Worm (Caenorhabditis elegans) whole organism, L1 larva: Measurements from ENCODE around the gene srh-130.
A peak's percentile ranks its signal among the peaks of the same experiment; 100 is the strongest.

Experiments
- C16A3.4 ChIP-seq: fragments of 150-350 bp; optimal IDR thresholded peaks from 2 replicates; lab custom pipeline; 2014; ENCODE audit warnings: missing biosample characterization, missing genetic modification characterization
- Y116A8C.19 ChIP-seq: sonication (generic microtip); optimal IDR thresholded peaks from 2 replicates; lab custom pipeline; 2016; ENCODE audit warnings: missing compliant biosample characterization, missing genetic modification characterization, borderline replicate concordance
- alr-1 ChIP-seq: fragments of 200-800 bp; sonication (Bioruptor generic); optimal IDR thresholded peaks from 2 replicates; lab custom pipeline; 2018; ENCODE audit warnings: borderline replicate concordance, mild to moderate bottlenecking, missing genetic modification characterization, missing compliant biosample characterization
- blmp-1 ChIP-seq: fragments of 150-350 bp; optimal IDR thresholded peaks from 2 replicates; lab custom pipeline; 2014; ENCODE audit warnings: missing biosample characterization, missing genetic modification characterization
- ceh-63 ChIP-seq: fragments of 200-800 bp; sonication (Bioruptor generic); optimal IDR thresholded peaks from 2 replicates; lab custom pipeline; 2018; ENCODE audit warnings: mild to moderate bottlenecking, missing genetic modification characterization, missing compliant biosample characterization
- ceh-82 ChIP-seq, 3 experiments: fragments of 150-350 bp in 1 of 3; sonication (generic microtip) in 2 of 3; optimal IDR thresholded peaks; 2 replicates each; lab custom pipeline; 2014 to 2017; ENCODE audit warnings: missing biosample characterization in 3 of 3, missing genetic modification characterization in 3 of 3
- ceh-88 ChIP-seq: fragments of 200-800 bp; sonication (Bioruptor generic); IDR thresholded peaks from 2 replicates; pipeline ENCODE4 v1.3.6; 2022; ENCODE audit warnings: missing genetic modification characterization, missing compliant biosample characterization
- ceh-90 ChIP-seq: sonication (generic microtip); optimal IDR thresholded peaks from 2 replicates; lab custom pipeline; 2016; ENCODE audit warnings: missing genetic modification characterization, missing compliant biosample characterization
- efl-1 ChIP-seq, 4 experiments: fragments of 150-350 bp; optimal IDR thresholded peaks in 3 of 4; peaks in 1 of 4; 1 replicate in 1 of 4; 2 replicates in 3 of 4; lab custom pipeline; 2014; ENCODE audit warnings: missing biosample characterization in 2 of 4, missing genetic modification characterization in 2 of 4, missing genetic modification reagents in 2 of 4
- egl-13 ChIP-seq: sonication (generic microtip); optimal IDR thresholded peaks from 2 replicates; lab custom pipeline; 2016; ENCODE audit warnings: missing genotype, missing genetic modification reagents, missing genetic modification characterization, missing compliant biosample characterization
- elt-2 ChIP-seq: sonication (generic microtip); optimal IDR thresholded peaks from 2 replicates; lab custom pipeline; 2016; ENCODE audit warnings: missing genetic modification characterization, mild to moderate bottlenecking, inconsistent platforms, missing compliant biosample characterization, missing genetic modification reagents
- elt-3 ChIP-seq, 6 experiments: fragments of 150-350 bp in 1 of 6; sonication (generic microtip); optimal IDR thresholded peaks; 2 replicates each; lab custom pipeline; 2017 to 2018; ENCODE audit warnings: missing biosample characterization in 6 of 6, missing genetic modification characterization in 6 of 6, inconsistent platforms in 1 of 6
- fkh-10 ChIP-seq: sonication (generic microtip); optimal IDR thresholded peaks from 2 replicates; lab custom pipeline; 2017; ENCODE audit warnings: missing biosample characterization, missing genetic modification reagents, missing genetic modification characterization
- fkh-4 ChIP-seq: sonication (generic microtip); optimal IDR thresholded peaks from 2 replicates; lab custom pipeline; 2016; ENCODE audit warnings: missing compliant biosample characterization, missing genetic modification characterization, borderline replicate concordance
- fkh-8 ChIP-seq: sonication (generic microtip); optimal IDR thresholded peaks from 2 replicates; lab custom pipeline; 2016; ENCODE audit warnings: mild to moderate bottlenecking, missing genetic modification characterization, missing compliant biosample characterization
- grh-1 ChIP-seq: fragments of 200-800 bp; sonication (Bioruptor generic); IDR thresholded peaks from 2 replicates; pipeline ENCODE4 v1.3.6; 2022; ENCODE audit warnings: missing genetic modification reagents, missing genetic modification characterization, missing compliant biosample characterization
- hlh-4 ChIP-seq: sonication (generic microtip); optimal IDR thresholded peaks from 2 replicates; lab custom pipeline; 2016; ENCODE audit warnings: mild to moderate bottlenecking, missing genetic modification characterization, missing compliant biosample characterization
- lin-39 ChIP-seq: fragments of 150-350 bp; optimal IDR thresholded peaks from 2 replicates; lab custom pipeline; 2014; ENCODE audit warnings: missing biosample characterization, missing genetic modification reagents, missing genetic modification characterization
- lir-3 ChIP-seq: sonication (generic microtip); optimal IDR thresholded peaks from 2 replicates; lab custom pipeline; 2016; ENCODE audit warnings: mild to moderate bottlenecking, missing genetic modification characterization, moderate library complexity, missing compliant biosample characterization; ENCODE audit not compliant: poor library complexity
- mab-9 ChIP-seq: fragments of 200-800 bp; sonication (Bioruptor generic); IDR thresholded peaks from 2 replicates; pipeline ENCODE4 v1.3.6; 2022; ENCODE audit warnings: missing genetic modification reagents, missing genetic modification characterization, missing compliant biosample characterization
- mdl-1 ChIP-seq, 2 experiments: fragments of 150-350 bp; optimal IDR thresholded peaks; 2 replicates each; lab custom pipeline; 2014 to 2017; ENCODE audit warnings: missing biosample characterization in 2 of 2, missing genetic modification characterization in 2 of 2, inconsistent platforms in 1 of 2
- mef-2 ChIP-seq: fragments of 150-350 bp; optimal IDR thresholded peaks from 2 replicates; lab custom pipeline; 2014; ENCODE audit warnings: missing biosample characterization, missing genetic modification characterization
- mep-1 ChIP-seq: fragments of 150-350 bp; optimal IDR thresholded peaks from 2 replicates; lab custom pipeline; 2014; ENCODE audit warnings: missing biosample characterization, missing genetic modification characterization
- nhr-12 ChIP-seq: sonication (generic microtip); optimal IDR thresholded peaks from 2 replicates; lab custom pipeline; 2017; ENCODE audit warnings: missing biosample characterization, missing genetic modification characterization
- nhr-20 ChIP-seq: sonication (generic microtip); optimal IDR thresholded peaks from 2 replicates; lab custom pipeline; 2016; ENCODE audit warnings: mild to moderate bottlenecking, missing genetic modification characterization, missing compliant biosample characterization
- nhr-28 ChIP-seq: fragments of 150-350 bp; optimal IDR thresholded peaks from 2 replicates; lab custom pipeline; 2014; ENCODE audit warnings: missing biosample characterization, missing genetic modification characterization
- nhr-47 ChIP-seq: sonication (generic microtip); optimal IDR thresholded peaks from 2 replicates; lab custom pipeline; 2016; ENCODE audit warnings: mild to moderate bottlenecking, missing genetic modification characterization, moderate library complexity, missing compliant biosample characterization
- nhr-76 ChIP-seq: sonication (generic microtip); optimal IDR thresholded peaks from 2 replicates; lab custom pipeline; 2017; ENCODE audit warnings: missing biosample characterization, missing genetic modification characterization
- nhr-85 ChIP-seq: sonication (generic microtip); peaks from one replicate; lab custom pipeline; 2016; ENCODE audit warnings: missing genetic modification characterization, inconsistent platforms, missing compliant biosample characterization
- pag-3 ChIP-seq: sonication (generic microtip); optimal IDR thresholded peaks from 2 replicates; lab custom pipeline; 2017; ENCODE audit warnings: missing genetic modification characterization, mild to moderate bottlenecking, missing compliant biosample characterization, antibody characterized with exemption, borderline replicate concordance; ENCODE audit not compliant: insufficient read depth
- snpc-4 ChIP-seq: fragments of 150-350 bp; optimal IDR thresholded peaks from 2 replicates; lab custom pipeline; 2014; ENCODE audit warnings: missing biosample characterization, missing genetic modification characterization
- snu-23 ChIP-seq: sonication (generic microtip); optimal IDR thresholded peaks from 2 replicates; lab custom pipeline; 2016; ENCODE audit warnings: missing genetic modification characterization, missing compliant biosample characterization
- sox-4 ChIP-seq: sonication (generic microtip); optimal IDR thresholded peaks from 2 replicates; lab custom pipeline; 2016; ENCODE audit warnings: missing genetic modification characterization, missing compliant biosample characterization
- sup-37 ChIP-seq: fragments of 200-800 bp; sonication (Bioruptor generic); optimal IDR thresholded peaks from 2 replicates; lab custom pipeline; 2018; ENCODE audit warnings: mild to moderate bottlenecking, missing genetic modification characterization, missing compliant biosample characterization
- swsn-7 ChIP-seq: sonication (generic microtip); optimal IDR thresholded peaks from 2 replicates; lab custom pipeline; 2016; ENCODE audit warnings: missing genetic modification characterization, missing compliant biosample characterization
- unc-30 ChIP-seq: sonication (generic microtip); optimal IDR thresholded peaks from 2 replicates; lab custom pipeline; 2017; ENCODE audit warnings: missing biosample characterization, missing genetic modification characterization
- unc-62 ChIP-seq: fragments of 150-350 bp; optimal IDR thresholded peaks from 2 replicates; lab custom pipeline; 2014; ENCODE audit warnings: missing biosample characterization, missing genetic modification reagents, missing genetic modification characterization
- vab-15 ChIP-seq: sonication (generic microtip); optimal IDR thresholded peaks from 2 replicates; lab custom pipeline; 2017; ENCODE audit warnings: missing genotype, mild to moderate bottlenecking, missing genetic modification characterization, missing compliant biosample characterization
- ztf-11 ChIP-seq, 2 experiments: sonication (generic microtip); optimal IDR thresholded peaks; 2 replicates each; lab custom pipeline; 2016 to 2017; ENCODE audit warnings: missing genetic modification characterization in 2 of 2, missing biosample characterization in 1 of 2, missing compliant biosample characterization in 1 of 2
- ztf-4 ChIP-seq: fragments of 150-350 bp; optimal IDR thresholded peaks from 2 replicates; lab custom pipeline; 2014; ENCODE audit warnings: missing biosample characterization, missing genetic modification characterization

srh-130 gene

ce11 chrV:5146394-5146793 lies 4.6 kb upstream of the srh-130 start, which contains the start of gene F14F9.6:
Gene F14F9.6, minus strand, starts transcription at chrV:5146494.
- TF ChIP-seq ceh-88 (GFP tag; lab: Robert Waterston, UW) (no peak), ceh-82 (tag; optimal IDR thresholded peaks at IDR 0.05; lab: Kevin White, UChicago) (no peak), blmp-1 (tag; lab: Kevin White, UChicago) (no peak), fkh-10 (GFP tag; lab: Kevin White, UChicago) (no peak), unc-62 (GFP tag; lab: Kevin White, UChicago) (no peak), snu-23 (GFP tag; lab: Kevin White, UChicago) (no peak), ztf-4 (tag; lab: Kevin White, UChicago) (no peak), nhr-47 (tag; lab: Kevin White, UChicago) (no peak), ztf-11 (tag; optimal IDR thresholded peaks at IDR 0.05; lab: Kevin White, UChicago) (no peak), nhr-76 (tag; lab: Kevin White, UChicago) (no peak), nhr-20 (no peak), Y116A8C.19 (tag; lab: Kevin White, UChicago) (no peak), nhr-28 (tag; lab: Kevin White, UChicago) (no peak)

- no peak for TF ChIP-seq pag-3
- no peak for TF ChIP-seq ceh-90 (tag; lab: Kevin White, UChicago)
- TF ChIP-seq fkh-8 (tag; lab: Kevin White, UChicago), result no peak
- TF ChIP-seq lir-3 (tag; lab: Kevin White, UChicago), result no peak
- TF ChIP-seq mab-9 (GFP tag; lab: Robert Waterston, UW), result no peak
- TF ChIP-seq mep-1 (tag; lab: Kevin White, UChicago), result no peak
- TF ChIP-seq egl-13, result no peak
- no peak for TF ChIP-seq unc-30 (tag; lab: Kevin White, UChicago)
- TF ChIP-seq vab-15 (tag; lab: Kevin White, UChicago), result no peak
- no peak for TF ChIP-seq ztf-11 (tag; optimal IDR thresholded peaks at IDR 0.05; lab: Kevin White, UChicago)
- no peak for TF ChIP-seq sox-4 (tag; lab: Kevin White, UChicago)
- TF ChIP-seq alr-1 (tag; lab: Kevin White, UChicago), result no peak
- no peak for TF ChIP-seq fkh-4 (tag; lab: Kevin White, UChicago)
Observed at ce11 chrV:5155516-5155915, 4.5 kb downstream of the srh-130 start, which contains the start of gene srx-38. Gene srx-38, minus strand, starts transcription at chrV:5155616.

ce11 chrV:5157660-5158059 lies 6.7 kb downstream of the srh-130 start, which contains the start of gene srx-39:
Gene srx-39, minus strand, starts transcription at chrV:5157760.
- TF ChIP-seq mab-9 (GFP tag; lab: Robert Waterston, UW) (no peak), ceh-63 (no peak), efl-1 (optimal IDR thresholded peaks at IDR 0.05; lab: Kevin White, UChicago) (no peak), efl-1 (GFP tag; optimal IDR thresholded peaks at IDR 0.05 in 1 of 2; lab: Kevin White, UChicago) (peak in 1 of 2 experiments; percentile 12), swsn-7 (no peak), fkh-10 (GFP tag; lab: Kevin White, UChicago) (no peak), blmp-1 (tag; lab: Kevin White, UChicago) (no peak), pag-3 (no peak), Y116A8C.19 (tag; lab: Kevin White, UChicago) (no peak)

ce11 chrV:5158302-5158701 lies 7.3 kb downstream of the srh-130 start, which contains the start of gene abu-15:
Gene abu-15, plus strand, starts transcription at chrV:5158602.
- TF ChIP-seq nhr-12 (tag; lab: Kevin White, UChicago) (no peak), nhr-85 (tag; lab: Kevin White, UChicago) (no peak), egl-13 (no peak), ztf-4 (tag; lab: Kevin White, UChicago) (no peak), elt-2 (tag; lab: Kevin White, UChicago) (no peak), lin-39 (tag; lab: Kevin White, UChicago) (no peak), elt-3 (tag; optimal IDR thresholded peaks at IDR 0.05; lab: Kevin White, UChicago) (no peak), C16A3.4 (no peak), mef-2 (tag; lab: Kevin White, UChicago) (no peak), grh-1 (GFP tag; lab: Robert Waterston, UW) (no peak), snpc-4 (no peak), ceh-82 (tag; optimal IDR thresholded peaks at IDR 0.05; lab: Kevin White, UChicago) (no peak), hlh-4 (tag; lab: Kevin White, UChicago) (no peak), vab-15 (tag; lab: Kevin White, UChicago) (no peak), mdl-1 (tag; optimal IDR thresholded peaks at IDR 0.05; lab: Kevin White, UChicago) (no peak), fkh-10 (GFP tag; lab: Kevin White, UChicago) (no peak), sup-37 (GFP tag; lab: Kevin White, UChicago) (no peak)
